Worm (Caenorhabditis elegans) whole organism, late embryonic: Measurements from ENCODE around the gene M01H9.3.
A peak's percentile ranks its signal among the peaks of the same experiment; 100 is the strongest.

Experiments
- T23F11.4 ChIP-seq: fragments of 200-800 bp; sonication (Bioruptor generic); optimal IDR thresholded peaks from 2 replicates; lab custom pipeline; 2018; ENCODE audit warnings: mild to moderate bottlenecking, missing genetic modification characterization, missing compliant biosample characterization
- Y22D7AL.16 ChIP-seq: sonication (generic microtip); optimal IDR thresholded peaks from 2 replicates; lab custom pipeline; 2016; ENCODE audit warnings: missing genetic modification characterization, missing compliant biosample characterization
- ahr-1 ChIP-seq: sonication (generic microtip); optimal IDR thresholded peaks from 2 replicates; lab custom pipeline; 2016; ENCODE audit warnings: missing genetic modification characterization, missing compliant biosample characterization
- ceh-14 ChIP-seq: sonication (generic microtip); optimal IDR thresholded peaks from 2 replicates; lab custom pipeline; 2016; ENCODE audit warnings: missing genotype, missing genetic modification characterization, missing compliant biosample characterization
- ceh-19 ChIP-seq: fragments of 200-800 bp; sonication (Bioruptor generic); optimal IDR thresholded peaks from 2 replicates; lab custom pipeline; 2018; ENCODE audit warnings: mild to moderate bottlenecking, missing genetic modification characterization, missing compliant biosample characterization
- ceh-24 ChIP-seq: sonication (generic microtip); optimal IDR thresholded peaks from 2 replicates; lab custom pipeline; 2016; ENCODE audit warnings: mild to moderate bottlenecking, missing genetic modification characterization, missing compliant biosample characterization
- ceh-34 ChIP-seq: sonication (generic microtip); optimal IDR thresholded peaks from 2 replicates; lab custom pipeline; 2016; ENCODE audit warnings: mild to moderate bottlenecking, missing genetic modification characterization, missing compliant biosample characterization
- ceh-48 ChIP-seq: sonication (generic microtip); optimal IDR thresholded peaks from 2 replicates; lab custom pipeline; 2016; ENCODE audit warnings: missing genetic modification characterization, inconsistent platforms, missing compliant biosample characterization
- ceh-6 ChIP-seq: fragments of 200-800 bp; sonication (Bioruptor generic); optimal IDR thresholded peaks from 2 replicates; lab custom pipeline; 2018; ENCODE audit warnings: mild to moderate bottlenecking, missing genetic modification characterization, missing compliant biosample characterization
- dmd-4 ChIP-seq: sonication (generic microtip); optimal IDR thresholded peaks from 2 replicates; lab custom pipeline; 2016; ENCODE audit warnings: borderline replicate concordance, missing genetic modification characterization, missing compliant biosample characterization
- dve-1 ChIP-seq: sonication (generic microtip); optimal IDR thresholded peaks from 2 replicates; lab custom pipeline; 2017; ENCODE audit warnings: antibody characterized with exemption, mild to moderate bottlenecking, missing genetic modification characterization, missing compliant biosample characterization
- elt-2 ChIP-seq: sonication (generic microtip); optimal IDR thresholded peaks from 2 replicates; lab custom pipeline; 2016; ENCODE audit warnings: missing genetic modification reagents, missing genetic modification characterization, missing compliant biosample characterization
- elt-4 ChIP-seq: sonication (generic microtip); optimal IDR thresholded peaks from 2 replicates; lab custom pipeline; 2016; ENCODE audit warnings: missing genetic modification characterization, missing compliant biosample characterization
- ets-4 ChIP-seq: sonication (generic microtip); optimal IDR thresholded peaks from 2 replicates; lab custom pipeline; 2016; ENCODE audit warnings: missing genetic modification characterization, missing compliant biosample characterization
- fkh-10 ChIP-seq: fragments of 150-350 bp; optimal IDR thresholded peaks from 2 replicates; lab custom pipeline; 2014; ENCODE audit warnings: missing biosample characterization, missing genetic modification reagents, missing genetic modification characterization
- fkh-6 ChIP-seq: sonication (generic microtip); optimal IDR thresholded peaks from 2 replicates; lab custom pipeline; 2016; ENCODE audit warnings: missing genetic modification characterization, missing compliant biosample characterization
- gmeb-2 ChIP-seq: sonication (generic microtip); optimal IDR thresholded peaks from 2 replicates; lab custom pipeline; 2016; ENCODE audit warnings: missing genetic modification characterization, inconsistent platforms, missing compliant biosample characterization
- hlh-15 ChIP-seq: sonication (generic microtip); optimal IDR thresholded peaks from 2 replicates; lab custom pipeline; 2016; ENCODE audit warnings: missing genetic modification characterization, missing compliant biosample characterization
- hlh-8 ChIP-seq: sonication (generic microtip); optimal IDR thresholded peaks from 2 replicates; lab custom pipeline; 2016; ENCODE audit warnings: missing genotype, missing genetic modification characterization, missing compliant biosample characterization
- mec-3 ChIP-seq: sonication (generic microtip); optimal IDR thresholded peaks from 2 replicates; lab custom pipeline; 2016; ENCODE audit warnings: borderline replicate concordance, missing genetic modification characterization, missing compliant biosample characterization
- nhr-232 ChIP-seq: sonication (generic microtip); optimal IDR thresholded peaks from 2 replicates; lab custom pipeline; 2016; ENCODE audit warnings: missing genetic modification characterization, missing compliant biosample characterization
- pag-3 ChIP-seq: sonication (generic microtip); optimal IDR thresholded peaks from 2 replicates; lab custom pipeline; 2016; ENCODE audit warnings: missing compliant biosample characterization, missing genetic modification characterization, borderline replicate concordance
- pax-1 ChIP-seq: fragments of 150-350 bp; optimal IDR thresholded peaks from 2 replicates; lab custom pipeline; 2014; ENCODE audit warnings: missing biosample characterization, missing genetic modification characterization
- pha-2 ChIP-seq: sonication (generic microtip); optimal IDR thresholded peaks from 2 replicates; lab custom pipeline; 2017; ENCODE audit warnings: mild to moderate bottlenecking, missing genetic modification characterization, missing compliant biosample characterization
- pha-4 ChIP-seq: fragments of 150-350 bp; optimal IDR thresholded peaks from 2 replicates; lab custom pipeline; 2018; ENCODE audit warnings: missing biosample characterization, missing genetic modification reagents, missing genetic modification characterization
- pqm-1 ChIP-seq: sonication (generic microtip); optimal IDR thresholded peaks from 2 replicates; lab custom pipeline; 2016; ENCODE audit warnings: missing genetic modification characterization, missing compliant biosample characterization
- pros-1 ChIP-seq: fragments of 150-350 bp; optimal IDR thresholded peaks from 2 replicates; lab custom pipeline; 2014; ENCODE audit warnings: missing biosample characterization, missing genetic modification reagents, missing genetic modification characterization
- ref-2 ChIP-seq: sonication (generic microtip); optimal IDR thresholded peaks from 2 replicates; lab custom pipeline; 2016; ENCODE audit warnings: missing genetic modification characterization, missing compliant biosample characterization
- rnt-1 ChIP-seq: sonication (generic microtip); optimal IDR thresholded peaks from 2 replicates; lab custom pipeline; 2016; ENCODE audit warnings: missing genetic modification characterization, missing compliant biosample characterization
- syd-9 ChIP-seq: sonication (generic microtip); optimal IDR thresholded peaks from 2 replicates; lab custom pipeline; 2016; ENCODE audit warnings: mild to moderate bottlenecking, missing genetic modification characterization, moderate library complexity, missing compliant biosample characterization
- ttx-3 ChIP-seq: sonication (generic microtip); optimal IDR thresholded peaks from 2 replicates; lab custom pipeline; 2016; ENCODE audit warnings: missing genetic modification reagents, missing genetic modification characterization, missing compliant biosample characterization
- unc-3 ChIP-seq, 2 experiments: fragments of 200-800 bp in 1 of 2; sonication (Bioruptor generic) in 1 of 2; sonication (generic microtip) in 1 of 2; conservative IDR thresholded peaks in 1 of 2; optimal IDR thresholded peaks in 1 of 2; 2 replicates each; pipeline versions ENCODE4 v1.3.6 to Lab custom; 2016 to 2022; ENCODE audit warnings: missing compliant biosample characterization in 2 of 2, missing genetic modification characterization in 2 of 2, missing genetic modification reagents in 1 of 2
- unc-42 ChIP-seq: sonication (generic microtip); optimal IDR thresholded peaks from 2 replicates; lab custom pipeline; 2016; ENCODE audit warnings: missing genotype, missing genetic modification characterization, missing compliant biosample characterization
- unc-86 ChIP-seq: sonication (generic microtip); optimal IDR thresholded peaks from 2 replicates; lab custom pipeline; 2016; ENCODE audit warnings: missing genetic modification characterization, missing compliant biosample characterization
- ztf-16 ChIP-seq: sonication (generic microtip); optimal IDR thresholded peaks from 2 replicates; lab custom pipeline; 2017; ENCODE audit warnings: missing genetic modification characterization, missing compliant biosample characterization

M01H9.3 gene

DNA sequence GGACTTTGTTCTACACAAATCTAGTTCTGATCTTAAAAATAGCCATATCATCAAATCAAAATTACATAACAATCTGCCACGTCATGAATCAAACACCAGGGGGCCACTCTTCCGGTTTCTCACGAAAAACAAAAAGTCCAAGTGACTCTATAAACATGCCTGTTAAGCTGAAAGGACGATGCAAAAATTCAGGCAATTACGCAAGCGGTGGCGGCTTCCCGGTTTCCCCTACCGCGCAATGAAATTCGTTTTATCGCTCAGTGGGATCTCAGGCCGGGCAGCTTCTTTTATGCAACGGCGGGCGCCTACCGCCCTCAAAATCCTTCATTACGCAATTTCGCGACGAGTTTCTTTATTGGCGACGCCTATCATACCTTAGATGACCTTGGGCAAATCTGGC is 42.9 kb upstream of the M01H9.3 start:
- no peak for TF ChIP-seq pqm-1
- peak; percentile 9 for TF ChIP-seq rnt-1
- no peak for TF ChIP-seq pag-3

DNA sequence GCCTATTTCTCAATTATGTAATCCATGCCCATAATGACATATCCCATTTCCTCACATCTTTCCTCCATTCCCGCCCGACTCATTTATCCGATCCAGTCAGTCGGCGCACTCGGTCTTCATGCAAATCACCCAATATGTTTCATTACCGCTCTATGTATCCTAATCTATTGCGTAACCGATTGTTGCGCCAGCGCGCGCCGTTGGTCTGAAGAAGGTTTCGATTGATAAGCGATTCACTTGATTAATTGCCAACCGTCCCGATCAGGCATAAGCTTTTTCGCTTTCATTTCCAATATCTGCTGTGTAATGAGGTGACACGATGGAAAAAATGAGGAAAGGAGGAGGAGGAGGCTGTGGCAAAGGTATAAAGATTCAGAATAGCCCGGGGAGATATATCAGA is 41.3 kb upstream of the M01H9.3 start:
- TF ChIP-seq ets-4 (tag; lab: Kevin White, UChicago) (no peak), fkh-10 (no peak), ref-2 (tag; lab: Kevin White, UChicago) (peak; percentile 60), ceh-48 (tag; lab: Kevin White, UChicago) (no peak), hlh-15 (tag; lab: Kevin White, UChicago) (no peak), ceh-34 (tag; lab: Kevin White, UChicago) (no peak), nhr-232 (no peak)
- TF ChIP-seq, all 69 proteins: peak for 1

DNA sequence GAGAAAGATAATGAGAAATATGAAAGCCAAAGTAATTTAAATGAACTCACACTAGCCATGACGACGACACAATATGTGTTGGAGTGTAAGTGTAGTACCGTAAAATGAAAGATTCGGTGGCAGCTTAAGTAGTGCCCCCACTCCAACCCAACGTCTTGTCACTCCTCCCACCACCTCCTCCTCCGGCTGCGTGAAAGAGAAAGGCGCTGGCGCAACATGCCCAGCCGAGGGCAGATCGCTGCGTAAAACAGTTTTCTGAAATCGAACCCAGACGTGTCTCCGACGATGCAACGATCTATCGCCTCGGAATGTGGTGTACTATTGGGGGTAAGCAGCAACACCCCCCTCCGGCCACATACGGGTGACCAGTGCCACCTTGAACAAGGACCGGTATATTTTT is 40.2 kb upstream of the M01H9.3 start, which contains the start of gene ZK180.5:
Gene ZK180.5, minus strand, starts transcription at position 101 of the 400 bp plus-strand sequence.
- no peak for TF ChIP-seq hlh-15 (tag; lab: Kevin White, UChicago)
- TF ChIP-seq pha-4 (tag; lab: Kevin White, UChicago) = no peak
- TF ChIP-seq ahr-1 (tag; lab: Kevin White, UChicago) = no peak
- TF ChIP-seq ttx-3 = no peak
- no peak for TF ChIP-seq ets-4 (tag; lab: Kevin White, UChicago)
- no peak for TF ChIP-seq gmeb-2 (tag; lab: Kevin White, UChicago)
- no peak for TF ChIP-seq fkh-10
- no peak for TF ChIP-seq ztf-16 (tag; lab: Kevin White, UChicago)
- TF ChIP-seq ceh-19 (GFP tag; lab: Kevin White, UChicago) = no peak
- TF ChIP-seq ceh-6 (GFP tag; lab: Kevin White, UChicago) = no peak
- TF ChIP-seq pag-3 = no peak
- TF ChIP-seq Y22D7AL.16 (tag; lab: Kevin White, UChicago) = no peak
- TF ChIP-seq fkh-6 (tag; lab: Kevin White, UChicago) = no peak
- TF ChIP-seq pha-2 (tag; lab: Kevin White, UChicago) = no peak
- TF ChIP-seq unc-42 (tag; lab: Kevin White, UChicago) = no peak
- TF ChIP-seq ceh-24 (tag; lab: Kevin White, UChicago) = no peak
- TF ChIP-seq T23F11.4 (GFP tag; lab: Kevin White, UChicago) = no peak
- TF ChIP-seq syd-9 (tag; lab: Kevin White, UChicago) = no peak
- no peak for TF ChIP-seq nhr-232
- TF ChIP-seq dmd-4 (tag; lab: Kevin White, UChicago) = no peak

DNA sequence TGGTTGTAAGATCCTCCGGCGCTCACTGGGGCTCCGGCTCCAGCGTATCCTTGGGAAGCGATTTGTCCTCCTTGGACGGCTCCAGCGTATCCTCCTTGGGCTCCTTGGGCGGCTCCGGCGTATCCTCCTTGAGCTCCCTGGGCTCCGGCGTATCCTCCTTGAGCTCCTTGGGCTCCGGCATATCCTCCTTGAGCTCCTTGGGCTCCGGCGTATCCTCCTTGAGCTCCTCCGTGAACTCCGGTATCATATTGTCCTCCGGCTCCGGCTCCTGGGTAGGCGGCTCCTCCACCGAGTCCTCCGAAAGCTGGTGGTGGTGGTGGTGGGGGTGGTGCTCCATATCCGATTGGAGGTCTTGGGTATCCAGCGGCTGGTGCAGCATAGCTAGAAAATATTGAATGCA is 39.6 kb upstream of the M01H9.3 start:
- TF ChIP-seq mec-3 (no peak), ztf-16 (tag; lab: Kevin White, UChicago) (no peak), ceh-14 (tag; lab: Kevin White, UChicago) (no peak), hlh-8 (tag; lab: Kevin White, UChicago) (no peak), pha-4 (tag; lab: Kevin White, UChicago) (no peak), dve-1 (tag; lab: Kevin White, UChicago) (no peak), pqm-1 (no peak), rnt-1 (no peak), elt-2 (tag; lab: Kevin White, UChicago) (no peak), elt-4 (no peak), pros-1 (tag; lab: Kevin White, UChicago) (no peak), pag-3 (no peak), unc-86 (tag; lab: Kevin White, UChicago) (no peak), pha-2 (tag; lab: Kevin White, UChicago) (no peak), ets-4 (tag; lab: Kevin White, UChicago) (no peak), unc-42 (tag; lab: Kevin White, UChicago) (no peak), pax-1 (no peak), unc-3 (GFP tag; conservative IDR thresholded peaks at IDR 0.05; lab: Robert Waterston, UW) (no peak), unc-3 (tag; optimal IDR thresholded peaks at IDR 0.05; lab: Kevin White, UChicago) (no peak)
